Fruit fly (Drosophila melanogaster) S2 (cell line): ENCODE data around the gene ort.

Source experiments
- CG8478 ChIP-seq: fragments of >200 bp; optimal IDR thresholded peaks from 2 replicates; lab custom pipeline; 2018
- CTCF ChIP-seq, 2 experiments: fragments of >200 bp; optimal IDR thresholded peaks; 2 replicates each; lab custom pipeline; 2018

Gene ort

DNA sequence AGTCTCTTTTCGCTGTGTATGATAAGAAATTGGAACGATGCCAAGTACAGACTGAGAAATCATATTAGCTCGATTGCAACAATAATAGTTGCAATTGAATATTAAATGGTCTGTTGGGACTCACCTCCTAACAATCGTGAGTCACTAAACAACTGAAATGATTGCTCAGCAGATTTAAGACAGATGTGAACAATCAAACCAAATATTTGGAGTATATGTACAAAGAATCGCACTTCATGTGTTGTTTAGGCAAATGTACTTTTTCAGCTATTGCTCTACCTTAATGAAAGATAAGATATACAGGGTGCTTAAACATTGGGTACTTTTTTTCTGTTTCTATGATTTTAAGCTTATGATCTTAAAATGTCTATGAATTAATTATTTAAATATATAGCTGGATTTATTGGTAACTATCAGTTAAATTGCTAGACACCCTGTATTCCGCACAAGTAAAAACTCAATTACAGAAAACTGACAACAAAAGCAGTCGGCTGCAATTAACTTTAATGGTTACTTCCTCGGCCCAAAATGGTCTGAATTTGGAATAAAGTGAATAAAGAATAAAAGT, 18.0 kb upstream of the ort start:
- TF ChIP-seq CG8478 (no peak), CTCF (optimal IDR thresholded peaks at IDR 0.05; lab: Kevin White, UChicago) (no peak)

DNA sequence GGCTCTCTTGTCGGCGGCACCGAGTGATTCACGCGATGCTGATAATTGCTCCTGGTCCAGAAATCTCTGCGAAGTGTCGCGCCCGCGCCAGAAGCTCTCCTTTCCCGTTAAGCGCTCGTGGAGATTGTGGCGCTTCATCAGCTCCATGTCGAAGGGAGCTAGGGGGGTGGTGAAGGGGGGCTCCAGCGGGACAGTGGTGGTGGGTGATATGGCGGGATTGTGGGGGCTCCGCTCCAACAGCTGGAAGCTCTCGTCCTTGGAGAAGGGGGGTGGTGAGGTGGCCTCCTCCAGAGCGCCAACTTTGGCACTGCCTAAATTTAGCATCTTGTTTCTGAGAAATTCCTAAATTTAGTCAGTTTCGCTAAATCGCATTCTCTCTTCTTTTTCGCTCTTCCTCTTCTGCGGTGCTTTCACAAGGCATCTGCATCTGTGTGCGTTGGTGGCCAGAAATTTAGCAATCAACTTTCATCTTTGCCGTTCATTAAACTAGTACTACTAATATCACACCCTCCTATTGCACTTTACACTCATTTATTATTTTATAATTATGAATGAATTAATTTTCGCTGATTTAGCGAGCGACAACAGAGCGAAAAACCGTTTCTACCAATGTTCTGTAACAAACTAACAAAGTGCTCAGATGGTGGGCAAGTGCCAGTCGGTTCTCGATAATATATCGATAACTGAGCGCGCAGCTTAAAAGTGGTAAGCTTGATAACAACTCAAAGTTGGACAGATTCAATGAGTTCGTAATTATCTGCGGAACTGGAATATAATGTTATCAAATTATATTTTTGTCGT, 17.3 kb upstream of the ort start, which contains the start of gene subdued:
TSS of gene subdued (minus strand) at position 631 of the 801 bp plus-strand sequence.
- TF ChIP-seq CG8478 (no peak), CTCF (optimal IDR thresholded peaks at IDR 0.05; lab: Kevin White, UChicago) (no peak)

DNA sequence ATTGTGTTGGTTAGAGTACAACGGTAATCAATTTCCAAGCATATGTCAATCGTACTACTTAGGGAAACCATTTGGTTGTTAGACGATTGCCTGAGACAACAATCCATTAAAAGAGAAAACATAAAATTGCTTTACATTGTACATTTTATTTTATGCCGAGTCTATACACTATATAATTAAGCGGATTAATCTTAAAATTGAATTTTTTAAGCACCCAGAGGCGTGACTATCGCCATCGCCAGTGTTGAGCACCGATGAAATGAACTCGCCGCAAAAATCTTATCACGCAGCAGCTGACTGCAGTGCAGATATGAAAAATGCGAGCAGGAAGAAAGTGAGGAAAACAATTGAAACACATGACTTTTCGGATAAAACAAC, 16.7 kb upstream of the ort start:
- TF ChIP-seq CTCF (optimal IDR thresholded peaks at IDR 0.05; lab: Kevin White, UChicago): no peak
- TF ChIP-seq CG8478: no peak

DNA sequence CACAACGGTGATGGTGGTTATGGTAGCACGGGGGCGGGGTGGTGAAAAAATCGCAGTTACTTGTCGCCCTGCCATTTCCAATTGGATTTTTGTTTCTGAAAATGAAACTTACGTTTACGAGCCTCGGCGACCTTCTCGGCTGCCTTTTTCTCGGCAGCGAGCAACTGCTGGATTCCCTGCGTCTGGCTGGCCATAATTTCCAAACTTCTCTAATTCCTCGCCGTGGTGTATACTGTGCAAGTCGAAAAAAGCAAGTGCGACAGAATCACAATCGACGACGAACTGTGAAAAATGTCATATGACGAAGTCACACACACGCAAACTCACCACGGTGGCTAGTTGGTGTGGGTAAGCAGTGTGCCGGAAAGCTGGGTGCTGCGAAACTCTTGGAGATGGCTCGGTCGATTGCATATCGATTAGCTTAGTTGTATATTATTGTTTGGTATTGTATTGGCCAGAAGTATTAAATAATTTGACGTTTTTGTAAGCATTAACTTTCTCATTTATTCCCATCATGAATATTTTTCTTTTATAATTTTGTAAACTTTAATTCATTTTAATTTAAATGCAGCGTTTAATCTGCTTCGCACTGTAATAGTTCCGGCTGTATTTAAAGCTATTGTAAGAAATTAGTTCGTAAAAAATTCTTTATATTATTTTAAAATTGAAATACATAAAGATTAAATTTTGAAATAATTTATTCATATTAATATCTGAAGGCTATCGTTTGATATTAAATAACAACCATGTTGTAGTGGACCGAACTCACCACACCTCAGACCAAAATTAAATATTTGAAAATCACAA, 15.3 kb upstream of the ort start, which contains the start of gene Vha13:
TSS of gene Vha13 (minus strand) at position 293 of the 807 bp plus-strand sequence.
- TF ChIP-seq CTCF (optimal IDR thresholded peaks at IDR 0.05; lab: Kevin White, UChicago) (no peak), CG8478 (no peak)

DNA sequence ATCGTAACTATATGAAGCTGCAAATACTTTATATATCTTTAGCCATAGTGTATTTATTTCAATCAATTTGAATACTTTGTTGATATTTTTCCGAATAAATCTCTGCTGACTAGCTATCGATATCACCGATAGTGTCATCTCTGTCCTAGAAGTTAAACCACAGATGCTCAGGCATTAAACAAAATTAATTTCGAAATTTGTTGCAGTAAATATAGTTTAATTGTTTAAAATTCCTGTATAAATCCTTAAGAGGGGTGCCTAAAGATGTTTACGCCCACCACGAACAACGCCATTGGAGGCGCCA, 14.7 kb upstream of the ort start, which contains the start of gene Nup58:
TSS of gene Nup58 (plus strand) at position 126 of the 304 bp plus-strand sequence.
- TF ChIP-seq CTCF (optimal IDR thresholded peaks at IDR 0.05; lab: Kevin White, UChicago) (no peak), CG8478 (no peak)

DNA sequence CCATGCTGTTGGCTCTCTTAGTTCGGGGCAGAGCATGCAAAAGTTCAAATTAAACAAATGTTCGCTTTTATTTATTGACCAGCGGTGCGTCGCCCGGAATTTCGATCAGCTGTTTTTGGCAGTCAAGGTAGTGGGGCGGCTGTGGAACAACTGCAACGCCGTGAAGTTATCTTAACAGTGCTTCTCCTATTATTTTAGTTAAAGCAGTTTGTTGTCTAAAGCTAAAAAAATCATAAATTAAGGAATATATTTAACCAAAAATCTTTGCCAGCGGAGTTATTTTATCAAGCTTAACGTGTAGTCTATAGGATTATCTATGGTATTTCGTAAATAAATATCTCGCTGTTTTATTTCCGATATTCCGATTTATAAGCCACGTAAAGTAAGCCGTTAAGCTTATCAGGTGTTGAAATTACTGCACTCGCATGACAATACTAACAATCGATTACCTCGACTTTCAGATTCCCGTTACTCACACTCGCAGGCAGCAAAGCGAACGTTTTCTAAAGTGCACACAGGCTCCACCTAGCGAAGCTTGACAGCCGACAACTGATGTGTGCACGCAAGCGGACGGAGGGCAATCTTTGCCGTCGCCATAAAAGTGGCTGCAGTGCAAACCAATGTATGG, 11.1 kb upstream of the ort start, which contains the start of the genes CG6195 and CG31220:
TSS of gene CG6195 (minus strand) at position 122 of the 628 bp plus-strand sequence.
TSS of gene CG31220 (plus strand) at position 199 of the 628 bp plus-strand sequence.
- TF ChIP-seq CTCF (optimal IDR thresholded peaks at IDR 0.05; lab: Kevin White, UChicago) (peak; percentile 86 to 87), CG8478 (no peak)

DNA sequence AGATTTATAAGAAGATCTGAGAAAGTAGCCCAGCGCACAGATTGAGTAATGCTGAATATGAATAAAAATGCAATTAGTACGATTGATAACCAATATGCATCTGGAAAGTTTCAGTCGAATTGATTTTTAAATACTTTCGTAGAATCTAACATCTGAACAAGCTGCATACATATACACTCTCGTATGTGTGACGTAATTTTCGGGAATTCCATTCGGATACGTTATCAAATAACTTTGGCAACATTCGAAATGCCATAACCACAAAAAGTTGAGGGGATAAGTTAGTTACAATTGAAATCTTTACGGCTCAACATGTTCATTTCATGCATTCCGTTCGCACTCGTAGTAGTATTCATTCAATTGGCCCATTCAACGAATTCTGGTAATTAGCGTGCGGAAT, 8.8 kb upstream of the ort start, which contains the start of gene CG31219:
TSS of gene CG31219 (plus strand) at position 301 of the 400 bp plus-strand sequence.
- TF ChIP-seq CTCF (optimal IDR thresholded peaks at IDR 0.05; lab: Kevin White, UChicago): no peak
- no peak for TF ChIP-seq CG8478

DNA sequence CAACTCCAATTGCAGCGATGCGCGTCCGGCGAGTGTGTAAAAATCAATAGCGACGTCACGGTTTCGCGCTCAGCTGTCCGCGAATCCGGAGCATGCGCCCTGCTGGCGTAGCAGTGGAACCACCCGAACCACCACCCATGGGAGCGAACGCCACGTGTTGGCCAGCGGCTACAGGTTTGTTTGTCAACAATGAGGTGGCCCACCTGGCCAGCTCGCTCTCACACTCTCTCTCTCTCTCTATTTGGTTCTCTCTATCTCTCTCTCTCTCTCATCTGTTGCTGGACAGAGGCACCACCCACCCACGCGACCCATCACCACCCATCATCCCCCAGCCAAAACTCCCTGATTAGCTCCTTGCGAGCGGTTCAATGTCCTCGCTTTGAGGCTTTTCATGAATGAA, 3.1 kb upstream of the ort start:
- TF ChIP-seq CG8478 (no peak), CTCF (optimal IDR thresholded peaks at IDR 0.05; lab: Kevin White, UChicago) (no peak)

DNA sequence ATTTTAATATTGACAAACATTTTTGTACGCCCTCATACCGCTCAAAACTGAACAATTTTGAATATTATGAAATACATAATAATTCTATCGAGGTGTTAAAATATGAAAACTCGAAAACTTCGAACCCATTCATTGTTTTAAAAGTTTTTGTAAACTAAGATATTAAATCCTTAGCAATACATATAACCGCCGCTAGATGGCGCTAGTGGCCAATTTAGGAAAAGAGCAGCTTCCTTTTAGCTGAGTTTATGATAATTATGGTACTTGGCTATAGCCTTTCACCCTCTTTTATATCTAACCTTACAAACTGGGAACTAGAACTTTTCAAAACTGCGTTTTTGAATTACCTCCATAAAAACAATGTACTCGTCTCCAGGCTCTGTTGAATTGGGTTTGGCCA, 2.3 kb upstream of the ort start:
- TF ChIP-seq CTCF (optimal IDR thresholded peaks at IDR 0.05; lab: Kevin White, UChicago) (peak; percentile 57 to 73), CG8478 (no peak)

DNA sequence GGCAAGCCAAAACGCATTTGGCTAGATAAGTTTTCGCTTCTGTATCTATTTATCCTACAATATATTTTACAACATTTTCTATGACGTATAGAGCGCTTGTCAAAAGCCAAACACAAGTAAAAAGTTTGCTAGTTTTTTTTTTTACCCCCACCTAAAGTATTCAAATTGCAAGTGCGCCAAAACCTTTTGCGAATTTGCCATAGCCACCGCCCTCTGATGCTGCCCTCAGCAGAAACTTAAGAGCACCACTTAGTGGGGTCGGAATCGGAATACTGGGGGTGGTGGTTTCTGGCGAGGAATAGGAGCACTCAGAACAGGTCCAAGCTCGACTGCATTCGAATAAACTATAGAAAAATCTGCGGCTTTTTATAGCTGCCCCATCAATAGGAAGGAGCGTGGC, 1.8 kb upstream of the ort start, which contains the start of gene CG6184:
TSS of gene CG6184 (minus strand) at position 101 of the 400 bp plus-strand sequence.
- no peak for TF ChIP-seq CTCF (optimal IDR thresholded peaks at IDR 0.05; lab: Kevin White, UChicago)
- TF ChIP-seq CG8478: no peak

DNA sequence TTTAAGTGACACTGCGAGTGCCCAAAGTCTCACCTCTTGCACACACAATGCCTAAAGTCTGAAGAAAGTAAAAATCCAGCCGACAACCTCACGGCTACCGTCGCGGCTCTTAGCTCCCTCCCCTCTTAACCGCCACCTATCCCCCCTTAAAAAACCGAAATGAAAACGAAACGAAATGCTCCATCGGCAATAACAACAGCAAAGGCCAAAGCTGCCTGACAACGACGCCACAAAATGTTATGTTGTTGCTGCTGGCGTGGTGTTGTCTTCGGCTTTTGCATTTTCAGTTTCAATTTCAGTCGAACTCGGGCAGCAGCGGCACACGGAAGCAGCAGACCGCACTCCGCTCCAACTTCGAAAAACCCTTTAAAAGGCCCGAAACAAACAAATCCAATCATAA, 5.2 kb downstream of the ort start, which contains the start of gene CG7432:
TSS of gene CG7432 (plus strand) at position 295 of the 400 bp plus-strand sequence.
- no peak for TF ChIP-seq CG8478
- no peak for TF ChIP-seq CTCF (optimal IDR thresholded peaks at IDR 0.05; lab: Kevin White, UChicago)

DNA sequence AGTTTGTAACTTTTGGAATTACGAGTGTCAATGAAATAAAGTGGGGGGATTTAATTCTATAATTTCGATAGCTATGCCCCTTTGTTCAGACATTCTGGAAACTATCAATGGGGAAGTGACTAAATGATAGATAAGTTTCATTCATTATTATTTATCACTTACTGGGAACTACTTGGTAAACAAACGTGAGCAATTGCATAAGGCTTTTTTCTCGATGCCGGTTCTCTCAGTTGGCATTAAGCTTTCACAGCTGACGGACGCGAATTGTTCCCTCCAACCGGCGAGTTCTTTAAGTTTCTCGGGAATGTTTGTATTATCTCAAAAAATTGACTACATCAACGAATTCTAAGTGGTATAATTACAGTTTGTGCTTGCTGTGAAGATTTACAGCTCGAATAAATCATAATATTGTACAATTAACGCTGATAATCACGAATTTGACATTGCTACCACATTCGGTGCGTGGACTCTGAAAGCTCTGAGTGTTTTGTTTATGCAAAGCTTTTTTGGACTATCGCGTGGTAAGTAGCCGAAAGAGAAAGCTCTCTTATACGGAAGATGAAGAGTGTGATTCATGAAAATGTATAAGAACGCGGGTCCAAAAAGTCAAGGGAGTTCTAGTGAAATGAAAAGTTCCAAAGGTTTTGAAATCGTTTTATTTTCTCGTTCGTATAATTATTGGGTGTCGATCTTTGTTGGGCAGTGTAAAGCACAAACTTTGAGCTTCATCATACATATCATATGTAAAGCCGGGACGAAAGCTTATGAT, 11.9 kb downstream of the ort start, which contains the start of gene Naam:
TSS of gene Naam (plus strand) at position 228 of the 769 bp plus-strand sequence.
- TF ChIP-seq CG8478 (no peak), CTCF (optimal IDR thresholded peaks at IDR 0.05; lab: Kevin White, UChicago) (no peak)

DNA sequence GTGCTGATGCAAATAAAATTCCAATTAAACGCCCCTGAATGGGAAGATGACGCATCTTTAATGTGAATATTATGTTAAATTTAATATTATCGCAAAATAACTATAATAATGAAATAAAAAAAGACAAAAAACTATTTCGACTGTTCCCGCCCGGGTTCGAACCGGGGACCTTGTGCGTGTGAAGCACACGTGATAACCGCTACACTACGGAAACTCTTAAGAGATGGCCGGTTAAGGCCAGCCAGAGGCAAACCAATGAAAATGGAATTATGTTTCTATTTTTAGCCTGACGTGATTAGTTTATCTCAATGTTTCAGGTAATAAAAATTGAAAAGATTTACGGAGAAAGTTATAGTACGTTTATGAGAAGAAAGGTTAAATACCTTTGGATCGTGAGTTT, 12.6 kb downstream of the ort start:
- TF ChIP-seq CG8478 (no peak), CTCF (optimal IDR thresholded peaks at IDR 0.05; lab: Kevin White, UChicago) (no peak)

DNA sequence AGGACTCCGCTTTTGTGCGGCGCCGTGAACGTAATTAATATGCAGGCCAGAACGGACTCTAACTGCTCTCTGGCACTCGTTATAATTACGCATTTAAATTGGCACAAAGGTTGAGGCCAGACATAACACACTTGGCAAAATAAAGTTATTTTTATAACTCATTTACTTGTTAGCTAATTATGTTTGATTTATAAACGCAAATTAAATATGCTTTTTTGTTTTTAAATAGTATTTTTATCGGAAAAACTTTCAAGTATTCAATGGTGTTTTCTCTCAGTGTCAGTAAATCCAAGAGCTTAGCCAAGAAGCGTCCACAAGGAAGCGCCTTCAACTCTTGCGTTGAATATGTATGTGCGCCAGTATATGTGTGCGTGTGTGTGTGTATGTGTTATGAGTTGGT, 13.4 kb downstream of the ort start:
- TF ChIP-seq CG8478 (no peak), CTCF (optimal IDR thresholded peaks at IDR 0.05; lab: Kevin White, UChicago) (no peak)
